Worm (Caenorhabditis elegans): ENCODE results near the gene gpa-3.

Gene gpa-3

DNA sequence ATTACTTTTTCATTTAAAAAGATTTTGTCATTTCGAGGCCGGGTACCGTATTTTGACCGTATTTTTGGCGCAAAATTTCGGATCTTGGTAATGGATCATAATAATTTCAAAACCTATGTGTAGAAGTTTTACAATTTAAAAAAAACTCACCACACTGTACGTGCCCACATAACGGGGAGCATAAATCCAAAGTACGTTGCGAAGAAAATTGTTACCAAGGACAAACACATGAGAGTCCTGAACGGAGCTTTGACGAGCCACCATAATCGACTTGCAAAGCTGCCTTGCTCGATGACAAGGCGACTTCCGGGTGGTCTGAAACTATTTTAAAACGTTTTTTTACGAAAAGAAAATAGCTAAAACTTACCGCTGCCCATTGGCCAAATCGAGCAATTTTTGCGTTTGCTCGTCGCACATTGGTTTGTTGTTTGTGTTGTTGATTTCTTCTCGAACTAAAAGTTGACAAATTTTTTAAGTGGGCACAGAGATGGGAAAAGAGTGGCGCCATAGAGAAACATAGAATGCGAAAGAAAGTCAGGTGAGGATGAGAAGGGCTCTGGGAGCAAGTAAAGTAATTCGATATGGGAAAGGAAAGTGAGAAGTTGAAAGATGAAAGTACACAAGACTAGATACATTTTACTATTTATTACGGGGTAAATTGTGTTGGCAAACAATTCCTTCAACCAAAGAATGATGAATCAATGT lies 26.8 kb downstream of the gpa-3 start:
- TF ChIP-seq K09A11.1 (tag; optimal IDR thresholded peaks at IDR 0.05; ENCODE audit: insufficient read depth) (no peak), elt-2 (tag; optimal IDR thresholded peaks at IDR 0.05) (no peak), eyg-1 (tag; optimal IDR thresholded peaks at IDR 0.05) (no peak), ceh-19 (GFP tag; optimal IDR thresholded peaks at IDR 0.05) (no peak), lim-6 (tag; optimal IDR thresholded peaks at IDR 0.05) (no peak), dmd-4 (tag; optimal IDR thresholded peaks at IDR 0.05; ENCODE audit: borderline replicate concordance) (no peak), ceh-18 (tag; optimal IDR thresholded peaks at IDR 0.05) (no peak), tbx-7 (tag; optimal IDR thresholded peaks at IDR 0.05) (no peak), ahr-1 (tag; optimal IDR thresholded peaks at IDR 0.05) (no peak), ceh-9 (tag; optimal IDR thresholded peaks at IDR 0.05) (no peak), odd-2 (tag; optimal IDR thresholded peaks at IDR 0.05) (no peak), ztf-16 (tag; optimal IDR thresholded peaks at IDR 0.05) (no peak), T23F11.4 (GFP tag; optimal IDR thresholded peaks at IDR 0.05) (no peak), sox-4 (tag; optimal IDR thresholded peaks at IDR 0.05) (no peak), madf-2 (tag; optimal IDR thresholded peaks at IDR 0.05) (no peak), C08G9.2 (tag; optimal IDR thresholded peaks at IDR 0.05) (no peak), K02D7.2 (tag; optimal IDR thresholded peaks at IDR 0.05) (no peak), ceh-30 (tag; optimal IDR thresholded peaks at IDR 0.05) (no peak)

DNA sequence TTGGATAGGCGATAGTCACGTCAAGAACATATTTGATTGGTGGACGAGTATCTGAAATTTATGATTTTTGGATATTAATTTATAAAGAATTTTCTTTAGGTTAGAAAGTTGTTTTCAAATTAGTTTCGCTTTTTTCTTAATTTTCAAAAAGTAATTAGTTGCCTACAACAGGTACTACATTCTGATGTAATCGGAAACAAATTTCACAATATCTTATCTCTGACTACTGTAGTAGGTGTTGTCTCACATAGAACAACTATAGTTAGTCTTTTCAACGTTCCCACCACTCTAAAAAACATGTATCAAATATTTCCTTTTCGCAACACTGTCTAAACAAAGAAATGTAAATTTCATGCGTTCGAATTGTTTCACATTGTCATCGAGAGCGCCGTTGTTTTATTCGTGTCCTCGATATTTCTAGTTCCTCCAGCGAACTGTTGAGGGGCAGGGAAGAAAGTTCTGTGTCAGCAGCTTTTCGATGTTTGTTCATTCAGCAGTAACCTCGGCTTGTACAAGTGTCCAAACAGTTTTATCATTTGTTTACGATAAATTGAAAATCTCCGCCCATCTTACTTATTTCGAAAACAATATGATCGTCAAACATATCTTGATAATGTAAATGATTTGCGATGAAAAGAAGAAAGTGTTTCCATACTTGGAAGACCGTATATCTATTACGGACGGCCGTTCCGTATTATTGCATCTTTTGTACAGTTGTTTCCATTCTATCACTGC lies 30.2 kb downstream of the gpa-3 start:
- TF ChIP-seq K09A11.1 (tag; optimal IDR thresholded peaks at IDR 0.05; ENCODE audit: insufficient read depth) (no peak), F13H6.1 (tag; optimal IDR thresholded peaks at IDR 0.05) (no peak), npax-4 (tag; optimal IDR thresholded peaks at IDR 0.05) (no peak), ceh-24 (tag; optimal IDR thresholded peaks at IDR 0.05) (no peak), hlh-15 (tag; optimal IDR thresholded peaks at IDR 0.05) (no peak), ttx-3 (tag; optimal IDR thresholded peaks at IDR 0.05) (no peak), T23F11.4 (GFP tag; optimal IDR thresholded peaks at IDR 0.05) (no peak), ceh-48 (tag; optimal IDR thresholded peaks at IDR 0.05) (no peak)

ce11 chrV:9328670-9329069 lies 30.9 kb downstream of the gpa-3 start, which contains the start of gene K07B1.4:
Gene K07B1.4 (plus strand): TSS chrV:9328970.
- TF ChIP-seq unc-42 (tag; optimal IDR thresholded peaks at IDR 0.05), result no peak
- TF ChIP-seq madf-2 (tag; optimal IDR thresholded peaks at IDR 0.05), result no peak

- no peak for TF ChIP-seq rnt-1 (tag; optimal IDR thresholded peaks at IDR 0.05)
- no peak for TF ChIP-seq ref-2 (tag; optimal IDR thresholded peaks at IDR 0.05)
- no peak for TF ChIP-seq ceh-45 (GFP tag; IDR thresholded peaks at IDR 0.05)
- no peak for TF ChIP-seq ttx-3 (tag; optimal IDR thresholded peaks at IDR 0.05)
- no peak for TF ChIP-seq unc-55 (GFP tag; optimal IDR thresholded peaks at IDR 0.05)
- no peak for TF ChIP-seq T23F11.4 (GFP tag; optimal IDR thresholded peaks at IDR 0.05)
- TF ChIP-seq ceh-22 (tag; optimal IDR thresholded peaks at IDR 0.05), result no peak
- TF ChIP-seq ztf-16 (tag; optimal IDR thresholded peaks at IDR 0.05), result no peak
- TF ChIP-seq fkh-10 (GFP tag; optimal IDR thresholded peaks at IDR 0.05), result no peak
- no peak for TF ChIP-seq ceh-6 (GFP tag; optimal IDR thresholded peaks at IDR 0.05)
- TF ChIP-seq nhr-11 (tag; optimal IDR thresholded peaks at IDR 0.05), result no peak
- TF ChIP-seq pat-9 (tag; optimal IDR thresholded peaks at IDR 0.05), result no peak
These were observed 31.9 kb downstream of the gpa-3 start for ce11 chrV:9327691-9328090.

Measured in whole organism, late embryonic.